Worm (Caenorhabditis elegans) whole organism, L4 larva: ENCODE data around the gene ptb-1.

ENCODE experiments used
- F26F4.8 ChIP-seq: fragments of 200-800 bp; sonication (Bioruptor generic); conservative IDR thresholded peaks from 2 replicates; pipeline ENCODE4 v1.3.6; 2022; ENCODE audit warnings: missing genetic modification characterization, missing compliant biosample characterization
- R02D3.7 ChIP-seq: fragments of 150-350 bp; sonication (generic microtip); optimal IDR thresholded peaks from 3 replicates; lab custom pipeline; 2014; ENCODE audit warnings: missing biosample characterization, missing genetic modification characterization
- T20F7.1 ChIP-seq: fragments of 200-800 bp; sonication (Bioruptor generic); optimal IDR thresholded peaks from 2 replicates; lab custom pipeline; 2018; ENCODE audit warnings: mild to moderate bottlenecking, missing genetic modification characterization, missing compliant biosample characterization
- T26A8.4 ChIP-seq: fragments of 200-800 bp; sonication (Bioruptor generic); IDR thresholded peaks from 2 replicates; pipeline ENCODE4 v1.3.6; 2022; ENCODE audit warnings: missing genetic modification characterization, missing compliant biosample characterization
- Y48G9A.11 ChIP-seq: fragments of 200-800 bp; sonication (Bioruptor generic); IDR thresholded peaks from 2 replicates; pipeline ENCODE4 v1.3.6; 2022; ENCODE audit warnings: missing genetic modification reagents, missing genetic modification characterization, missing compliant biosample characterization
- Y75B8A.6 ChIP-seq: fragments of 200-800 bp; sonication (Bioruptor generic); IDR thresholded peaks from 2 replicates; pipeline ENCODE4 v1.3.6; 2022; ENCODE audit warnings: missing genetic modification reagents, missing genetic modification characterization, missing compliant biosample characterization
- ZK546.5 ChIP-seq, 2 experiments: sonication (generic microtip); optimal IDR thresholded peaks; 2 replicates each; lab custom pipeline; 2017; ENCODE audit warnings: missing biosample characterization in 2 of 2, missing genetic modification characterization in 2 of 2
- ama-1 ChIP-seq: fragments of 150-350 bp; optimal IDR thresholded peaks from 2 replicates; lab custom pipeline; 2014; ENCODE audit warnings: inconsistent platforms, mixed read lengths
- ceh-20 ChIP-seq: fragments of 200-800 bp; sonication (Bioruptor generic); IDR thresholded peaks from 2 replicates; pipeline ENCODE4 v1.3.6; 2022; ENCODE audit warnings: missing genetic modification reagents, missing genetic modification characterization, missing compliant biosample characterization
- ceh-32 ChIP-seq: sonication (generic microtip); optimal IDR thresholded peaks from 2 replicates; lab custom pipeline; 2016; ENCODE audit warnings: mild to moderate bottlenecking, missing genetic modification characterization, missing compliant biosample characterization; ENCODE audit not compliant: poor library complexity
- ceh-44 ChIP-seq: fragments of 200-800 bp; sonication (Bioruptor generic); IDR thresholded peaks from 2 replicates; pipeline ENCODE4 v1.3.6; 2022; ENCODE audit warnings: missing genetic modification reagents, missing genetic modification characterization, missing compliant biosample characterization
- cey-2 ChIP-seq: sonication (generic microtip); optimal IDR thresholded peaks from 3 replicates; lab custom pipeline; 2017; ENCODE audit warnings: missing genetic modification characterization, mild to moderate bottlenecking, missing compliant biosample characterization, antibody characterized with exemption, borderline replicate concordance; ENCODE audit not compliant: insufficient read depth
- ctbp-1 ChIP-seq: fragments of 200-800 bp; sonication (Bioruptor generic); IDR thresholded peaks from 2 replicates; pipeline ENCODE4 v1.3.6; 2022; ENCODE audit warnings: missing genetic modification reagents, missing genetic modification characterization, missing compliant biosample characterization
- daf-16 ChIP-seq, 3 experiments: sonication (generic microtip); optimal IDR thresholded peaks; 2 replicates each; lab custom pipeline; 2016 to 2017; ENCODE audit warnings: missing genetic modification characterization in 3 of 3, missing genetic modification reagents in 3 of 3, mild to moderate bottlenecking in 2 of 3, missing compliant biosample characterization in 2 of 3, missing biosample characterization in 1 of 3, moderate library complexity in 1 of 3
- daf-19 ChIP-seq: fragments of 200-800 bp; sonication (Bioruptor generic); conservative IDR thresholded peaks from 2 replicates; pipeline ENCODE4 v1.3.6; 2022; ENCODE audit warnings: missing genetic modification characterization, missing compliant biosample characterization
- dmd-9 ChIP-seq: fragments of 200-800 bp; sonication (Bioruptor generic); IDR thresholded peaks from 2 replicates; pipeline ENCODE4 v1.3.6; 2022; ENCODE audit warnings: missing genetic modification reagents, missing genetic modification characterization, missing compliant biosample characterization
- duxl-1 ChIP-seq: sonication (generic microtip); optimal IDR thresholded peaks from 2 replicates; lab custom pipeline; 2016; ENCODE audit warnings: mild to moderate bottlenecking, missing genetic modification characterization, moderate library complexity, missing compliant biosample characterization; ENCODE audit not compliant: poor library complexity
- dve-1 ChIP-seq: sonication (generic microtip); optimal IDR thresholded peaks from 2 replicates; lab custom pipeline; 2017; ENCODE audit warnings: antibody characterized with exemption, mild to moderate bottlenecking, missing genetic modification characterization, missing compliant biosample characterization; ENCODE audit not compliant: insufficient read depth
- hif-1 ChIP-seq, 2 experiments: sonication (generic microtip); optimal IDR thresholded peaks; 2 replicates each; lab custom pipeline; 2016 to 2017; ENCODE audit warnings: missing compliant biosample characterization in 2 of 2, missing genetic modification characterization in 2 of 2, missing genetic modification reagents in 2 of 2, missing genotype in 2 of 2, mild to moderate bottlenecking in 1 of 2
- hlh-30 ChIP-seq: sonication (generic microtip); optimal IDR thresholded peaks from 2 replicates; lab custom pipeline; 2017; ENCODE audit warnings: antibody characterized with exemption, mild to moderate bottlenecking, missing genetic modification characterization, missing compliant biosample characterization; ENCODE audit not compliant: insufficient read depth
- lim-7 ChIP-seq: fragments of 200-800 bp; sonication (Bioruptor generic); IDR thresholded peaks from 2 replicates; pipeline ENCODE4 v1.3.6; 2022; ENCODE audit warnings: missing genetic modification characterization, missing compliant biosample characterization
- madf-5 ChIP-seq, 2 experiments: fragments of 200-800 bp; sonication (Bioruptor generic); IDR thresholded peaks; 2 replicates each; pipeline ENCODE4 v1.3.6; 2022; ENCODE audit warnings: missing compliant biosample characterization in 2 of 2, missing genetic modification characterization in 2 of 2
- madf-9 ChIP-seq: fragments of 200-800 bp; sonication (Bioruptor generic); conservative IDR thresholded peaks from 2 replicates; pipeline ENCODE4 v1.3.6; 2022; ENCODE audit warnings: missing genetic modification reagents, missing genetic modification characterization, missing compliant biosample characterization
- mdl-1 ChIP-seq, 2 experiments: fragments of 150-350 bp in 1 of 2; sonication (generic microtip) in 1 of 2; optimal IDR thresholded peaks; 2 replicates each; lab custom pipeline; 2014 to 2017; ENCODE audit warnings: missing biosample characterization in 2 of 2, missing genetic modification characterization in 2 of 2
- mes-2 ChIP-seq: sonication (generic microtip); optimal IDR thresholded peaks from 2 replicates; lab custom pipeline; 2016; ENCODE audit warnings: missing genotype, mild to moderate bottlenecking, missing genetic modification characterization, missing compliant biosample characterization; ENCODE audit not compliant: poor library complexity, severe bottlenecking
- nhr-102 ChIP-seq: sonication (generic microtip); optimal IDR thresholded peaks from 2 replicates; lab custom pipeline; 2016; ENCODE audit warnings: mild to moderate bottlenecking, missing genetic modification characterization, moderate library complexity, missing compliant biosample characterization
- nhr-11 ChIP-seq: fragments of 150-350 bp; optimal IDR thresholded peaks from 2 replicates; lab custom pipeline; 2014; ENCODE audit warnings: missing biosample characterization, missing genetic modification characterization
- nhr-111 ChIP-seq: fragments of 200-800 bp; sonication (Bioruptor generic); optimal IDR thresholded peaks from 2 replicates; lab custom pipeline; 2018; ENCODE audit warnings: mild to moderate bottlenecking, missing genetic modification characterization, missing compliant biosample characterization
- nhr-25 ChIP-seq: sonication (generic microtip); optimal IDR thresholded peaks from 2 replicates; lab custom pipeline; 2017; ENCODE audit warnings: missing genetic modification characterization, mild to moderate bottlenecking, missing compliant biosample characterization, antibody characterized with exemption, moderate library complexity, borderline replicate concordance; ENCODE audit not compliant: insufficient read depth
- nhr-28 ChIP-seq: fragments of 150-350 bp; optimal IDR thresholded peaks from 2 replicates; lab custom pipeline; 2014; ENCODE audit warnings: missing biosample characterization, missing genetic modification characterization
- nhr-42 ChIP-seq: fragments of 200-800 bp; sonication (Bioruptor generic); IDR thresholded peaks from 2 replicates; pipeline ENCODE4 v1.3.6; 2022; ENCODE audit warnings: missing genetic modification characterization, missing compliant biosample characterization
- nhr-77 ChIP-seq: fragments of 150-350 bp; optimal IDR thresholded peaks from 2 replicates; lab custom pipeline; 2014; ENCODE audit warnings: missing biosample characterization, missing genetic modification characterization
- pha-4 ChIP-seq, 2 experiments: fragments of 150-350 bp in 1 of 2; fragments of 200-800 bp in 1 of 2; sonication (Bioruptor generic) in 1 of 2; IDR thresholded peaks in 1 of 2; optimal IDR thresholded peaks in 1 of 2; 2 replicates each; pipeline versions ENCODE4 v1.3.6 to Lab custom; 2014 to 2022; ENCODE audit warnings: missing genetic modification characterization in 2 of 2, missing genetic modification reagents in 2 of 2, missing biosample characterization in 1 of 2, missing compliant biosample characterization in 1 of 2
- php-3 ChIP-seq: fragments of 200-800 bp; sonication (Bioruptor generic); IDR thresholded peaks from 2 replicates; pipeline ENCODE4 v1.3.6; 2022; ENCODE audit warnings: missing genetic modification reagents, missing genetic modification characterization, missing compliant biosample characterization
- snpc-1.2 ChIP-seq: fragments of 200-800 bp; sonication (Bioruptor generic); IDR thresholded peaks from 2 replicates; pipeline ENCODE4 v1.3.6; 2022; ENCODE audit warnings: missing genetic modification reagents, missing genetic modification characterization, missing compliant biosample characterization
- snpc-4 ChIP-seq: fragments of 150-350 bp; optimal IDR thresholded peaks from 2 replicates; lab custom pipeline; 2014; ENCODE audit warnings: missing biosample characterization, missing genetic modification characterization
- spr-1 ChIP-seq: sonication (generic microtip); optimal IDR thresholded peaks from 2 replicates; lab custom pipeline; 2016; ENCODE audit warnings: mild to moderate bottlenecking, missing genetic modification characterization, missing compliant biosample characterization
- tag-97 ChIP-seq: fragments of 200-800 bp; sonication (Bioruptor generic); IDR thresholded peaks from 2 replicates; pipeline ENCODE4 v1.3.6; 2022; ENCODE audit warnings: missing genetic modification characterization, missing compliant biosample characterization
- tra-1 ChIP-seq: fragments of 200-800 bp; sonication (Bioruptor generic); IDR thresholded peaks from 2 replicates; pipeline ENCODE4 v1.3.6; 2022; ENCODE audit warnings: missing genetic modification reagents, missing genetic modification characterization, missing compliant biosample characterization
- unc-62 ChIP-seq, 3 experiments: fragments of 150-350 bp in 1 of 3; sonication (generic microtip); optimal IDR thresholded peaks in 2 of 3; peaks in 1 of 3; 1 replicate in 1 of 3; 2 replicates in 2 of 3; lab custom pipeline; 2014 to 2017; ENCODE audit warnings: missing biosample characterization in 3 of 3, missing genetic modification characterization in 3 of 3, missing genetic modification reagents in 3 of 3, missing genotype in 1 of 3
- vab-7 ChIP-seq: fragments of 200-800 bp; sonication (Bioruptor generic); IDR thresholded peaks from 2 replicates; pipeline ENCODE4 v1.3.6; 2022; ENCODE audit warnings: missing genetic modification reagents, missing genetic modification characterization, missing compliant biosample characterization
- zip-2 ChIP-seq: fragments of 150-350 bp; optimal IDR thresholded peaks from 2 replicates; lab custom pipeline; 2014; ENCODE audit warnings: missing biosample characterization, missing genetic modification characterization
- ztf-7 ChIP-seq: fragments of 150-350 bp; optimal IDR thresholded peaks from 2 replicates; lab custom pipeline; 2014; ENCODE audit warnings: missing biosample characterization, missing genetic modification characterization

ptb-1 gene

ce11 chrII:10704575-10705170 is 29.3 kb downstream of the ptb-1 start, which contains the start of gene col-39:
col-39 (plus strand) TSS chrII:10704916.
- TF ChIP-seq php-3 (GFP tag; lab: Robert Waterston, UW) (no peak), nhr-28 (tag; lab: Kevin White, UChicago) (no peak), Y75B8A.6 (GFP tag; lab: Robert Waterston, UW) (no peak), ctbp-1 (GFP tag; lab: Robert Waterston, UW) (no peak), duxl-1 (tag; lab: Kevin White, UChicago) (no peak), unc-62 (GFP tag; optimal IDR thresholded peaks at IDR 0.05 in 1 of 2; lab: Kevin White, UChicago) (peak in 1 of 2 experiments; percentile 88), unc-62 (tag; optimal IDR thresholded peaks at IDR 0.05; lab: Kevin White, UChicago) (no peak), spr-1 (tag; lab: Kevin White, UChicago) (no peak), hif-1 (tag; optimal IDR thresholded peaks at IDR 0.05; lab: Kevin White, UChicago) (no peak), ama-1 (lab: Kevin White, UChicago) (peak; percentile 32), madf-5 (GFP tag; IDR thresholded peaks at IDR 0.05; lab: Robert Waterston, UW) (peak in 1 of 2 experiments; percentile 95; a peak in 2 of 4 replicates), snpc-4 (tag; lab: Kevin White, UChicago) (no peak), F26F4.8 (GFP tag; lab: Robert Waterston, UW) (no peak), nhr-77 (tag; lab: Kevin White, UChicago) (no peak), nhr-25 (tag; lab: Kevin White, UChicago) (peak; percentile 34), mdl-1 (tag; optimal IDR thresholded peaks at IDR 0.05; lab: Kevin White, UChicago) (no peak), daf-16 (GFP tag; optimal IDR thresholded peaks at IDR 0.05; lab: Kevin White, UChicago) (no peak), daf-16 (tag; optimal IDR thresholded peaks at IDR 0.05; lab: Kevin White, UChicago) (no peak), mes-2 (no peak), daf-19 (GFP tag; lab: Robert Waterston, UW) (no peak), ztf-7 (tag; lab: Kevin White, UChicago) (no peak), hlh-30 (peak; percentile 17), ceh-20 (GFP tag; lab: Robert Waterston, UW) (no peak), nhr-42 (GFP tag; lab: Robert Waterston, UW) (no peak), snpc-1.2 (GFP tag; lab: Robert Waterston, UW) (no peak), T26A8.4 (GFP tag; lab: Robert Waterston, UW) (no peak), T20F7.1 (GFP tag; lab: Kevin White, UChicago) (no peak), lim-7 (GFP tag; lab: Robert Waterston, UW) (no peak), Y48G9A.11 (GFP tag; lab: Robert Waterston, UW) (no peak), vab-7 (GFP tag; lab: Robert Waterston, UW) (no peak)

ce11 chrII:10705347-10705996 is 30.1 kb downstream of the ptb-1 start:
- TF ChIP-seq R02D3.7 (tag; lab: Kevin White, UChicago) (no peak), hlh-30 (no peak), ceh-44 (GFP tag; lab: Robert Waterston, UW) (peak; percentile 13; the same call in 1 of the 2 replicates), zip-2 (tag; lab: Kevin White, UChicago) (no peak), php-3 (GFP tag; lab: Robert Waterston, UW) (0 out of 2 replicates have a peak, but pooled peaks have one; percentile 14), nhr-25 (tag; lab: Kevin White, UChicago) (peak; percentile 65), ZK546.5 (tag; optimal IDR thresholded peaks at IDR 0.05; lab: Kevin White, UChicago) (no peak), pha-4 (GFP tag; IDR thresholded peaks at IDR 0.05; lab: Robert Waterston, UW) (no peak), pha-4 (tag; optimal IDR thresholded peaks at IDR 0.05; lab: Kevin White, UChicago) (no peak), mdl-1 (tag; optimal IDR thresholded peaks at IDR 0.05; lab: Kevin White, UChicago) (no peak), ceh-32 (no peak), tra-1 (GFP tag; lab: Robert Waterston, UW) (peak; percentile 59; the same call in 1 of the 2 replicates), Y48G9A.11 (GFP tag; lab: Robert Waterston, UW) (no peak), daf-16 (GFP tag; optimal IDR thresholded peaks at IDR 0.05; lab: Kevin White, UChicago) (no peak), daf-16 (tag; optimal IDR thresholded peaks at IDR 0.05; lab: Kevin White, UChicago) (no peak), dmd-9 (GFP tag; lab: Robert Waterston, UW) (no peak), tag-97 (no peak), nhr-102 (no peak), dve-1 (tag; lab: Kevin White, UChicago) (no peak), nhr-111 (GFP tag; lab: Kevin White, UChicago) (no peak), cey-2 (tag; lab: Kevin White, UChicago) (no peak), nhr-11 (tag; lab: Kevin White, UChicago) (no peak), madf-9 (GFP tag; lab: Robert Waterston, UW) (peak; percentile 57; the same call in 1 of the 2 replicates)
